Fruit fly (Drosophila melanogaster) whole organism, embryonic: ENCODE data around the gene CG12035.

Source experiments
- Adf1 ChIP-seq: fragments of 200-800 bp; sonication (Bioruptor generic); IDR thresholded peaks from 2 replicates; pipeline ENCODE4 v1.3.6; 2022; ENCODE audit warnings: missing biosample characterization, missing genetic modification characterization
- Antp ChIP-seq: fragments of 200-800 bp; sonication (Bioruptor generic); optimal IDR thresholded peaks from 3 replicates; lab custom pipeline; 2016; ENCODE audit warnings: missing biosample characterization, missing genetic modification characterization
- Asciz ChIP-seq: fragments of 200-800 bp; sonication (Bioruptor generic); optimal IDR thresholded peaks from 2 replicates; lab custom pipeline; 2017; ENCODE audit warnings: missing biosample characterization, mild to moderate bottlenecking, missing genetic modification characterization, missing genetic modification reagents
- Blimp-1 ChIP-seq: fragments of 200-800 bp; sonication (Bioruptor generic); optimal IDR thresholded peaks from 3 replicates; lab custom pipeline; 2018; ENCODE audit warnings: missing biosample characterization, missing genetic modification characterization, mild to moderate bottlenecking, moderate library complexity, missing genetic modification reagents
- CG10274 ChIP-seq: fragments of 200-800 bp; sonication (Bioruptor generic); optimal IDR thresholded peaks from 3 replicates; lab custom pipeline; 2017; ENCODE audit warnings: missing biosample characterization, mild to moderate bottlenecking, missing genetic modification characterization
- CG10321 ChIP-seq: fragments of 200-800 bp; sonication (Bioruptor generic); IDR thresholded peaks from 2 replicates; pipeline ENCODE4 v1.3.6; 2022; ENCODE audit warnings: missing biosample characterization, missing genetic modification characterization
- CG11723 ChIP-seq: fragments of 200-800 bp; sonication (Bioruptor generic); optimal IDR thresholded peaks from 2 replicates; lab custom pipeline; 2017; ENCODE audit warnings: missing biosample characterization, mild to moderate bottlenecking, missing genetic modification characterization
- CG13424 ChIP-seq: fragments of 200-800 bp; sonication (Bioruptor generic); optimal IDR thresholded peaks from 2 replicates; lab custom pipeline; 2019; ENCODE audit warnings: missing biosample characterization, mild to moderate bottlenecking, missing genetic modification characterization, moderate library complexity
- CG15696 ChIP-seq: fragments of 200-800 bp; sonication (Bioruptor generic); optimal IDR thresholded peaks from 2 replicates; lab custom pipeline; 2019; ENCODE audit warnings: missing biosample characterization, mild to moderate bottlenecking, missing genetic modification characterization, moderate library complexity
- CG16815 ChIP-seq: fragments of 200-800 bp; sonication (Bioruptor generic); optimal IDR thresholded peaks from 3 replicates; lab custom pipeline; 2017; ENCODE audit warnings: missing biosample characterization, mild to moderate bottlenecking, missing genetic modification characterization
- CG2116 ChIP-seq: fragments of 200-800 bp; sonication (Bioruptor generic); optimal IDR thresholded peaks from 3 replicates; lab custom pipeline; 2018; ENCODE audit warnings: missing biosample characterization, mild to moderate bottlenecking, missing genetic modification characterization
- CG32532 ChIP-seq: fragments of 200-800 bp; sonication (Bioruptor generic); IDR thresholded peaks from 2 replicates; pipeline ENCODE4 v1.3.6; 2022; ENCODE audit warnings: missing biosample characterization, missing genetic modification characterization
- CG32767 ChIP-seq: fragments of 200-800 bp; sonication (Bioruptor generic); IDR thresholded peaks from 2 replicates; pipeline ENCODE4 v1.3.6; 2022; ENCODE audit warnings: missing biosample characterization, missing genetic modification characterization
- CG6854 ChIP-seq: fragments of 200-800 bp; sonication (Bioruptor generic); optimal IDR thresholded peaks from 3 replicates; lab custom pipeline; 2017; ENCODE audit warnings: missing biosample characterization, mild to moderate bottlenecking, missing genetic modification characterization
- CG7271 ChIP-seq: fragments of 200-800 bp; sonication (Bioruptor generic); optimal IDR thresholded peaks from 2 replicates; lab custom pipeline; 2018; ENCODE audit warnings: missing biosample characterization, mild to moderate bottlenecking, missing genetic modification characterization, moderate library complexity
- CG7745 ChIP-seq: fragments of 200-800 bp; sonication (Bioruptor generic); optimal IDR thresholded peaks from 2 replicates; lab custom pipeline; 2018; ENCODE audit warnings: missing biosample characterization, mild to moderate bottlenecking, missing genetic modification characterization, moderate library complexity
- CG8290 ChIP-seq, 3 experiments: fragments of 200-800 bp; sonication (Bioruptor generic); optimal IDR thresholded peaks; 2 replicates each; lab custom pipeline; 2016 to 2019; ENCODE audit warnings: missing biosample characterization in 3 of 3, missing genetic modification characterization in 3 of 3, mild to moderate bottlenecking in 2 of 3, moderate library complexity in 1 of 3
- CG9932 ChIP-seq: fragments of 200-800 bp; sonication (Bioruptor generic); IDR thresholded peaks from 2 replicates; pipeline ENCODE4 v1.3.6; 2022; ENCODE audit warnings: missing biosample characterization, missing genetic modification characterization
- CkIIα-i1 ChIP-seq: fragments of 200-800 bp; sonication (Bioruptor generic); IDR thresholded peaks from 2 replicates; pipeline ENCODE4 v1.3.6; 2022; ENCODE audit warnings: missing biosample characterization, missing genetic modification characterization
- Eip74EF ChIP-seq, 2 experiments: fragments of 200-800 bp in 1 of 2; fragments of >200 bp in 1 of 2; sonication (Bioruptor generic) in 1 of 2; optimal IDR thresholded peaks; 2 replicates each; lab custom pipeline; 2017 to 2019; ENCODE audit warnings: missing biosample characterization in 2 of 2, missing genetic modification characterization in 2 of 2, mild to moderate bottlenecking in 1 of 2, moderate library complexity in 1 of 2
- Gug ChIP-seq: fragments of 200-800 bp; sonication (Bioruptor generic); IDR thresholded peaks from 4 replicates; pipeline ENCODE4 v1.3.6; 2022; ENCODE audit warnings: missing biosample characterization, missing genetic modification characterization
- H2.0 ChIP-seq: fragments of 200-800 bp; sonication (Bioruptor generic); IDR thresholded peaks from 2 replicates; pipeline ENCODE4 v1.3.6; 2022; ENCODE audit warnings: missing biosample characterization, missing genetic modification characterization
- HLH54F ChIP-seq: fragments of 200-800 bp; sonication (Bioruptor generic); optimal IDR thresholded peaks from 3 replicates; lab custom pipeline; 2016; ENCODE audit warnings: missing biosample characterization, missing genetic modification characterization
- Nf-YA ChIP-seq: fragments of 200-800 bp; sonication (Bioruptor generic); IDR thresholded peaks from 2 replicates; pipeline ENCODE4 v1.3.6; 2022; ENCODE audit warnings: missing biosample characterization, missing genetic modification characterization
- Nf-YC ChIP-seq: fragments of 200-800 bp; optimal IDR thresholded peaks from 3 replicates; lab custom pipeline; 2019; ENCODE audit warnings: missing biosample characterization, mild to moderate bottlenecking, missing genetic modification characterization, moderate library complexity
- Side ChIP-seq: fragments of 200-800 bp; sonication (Bioruptor generic); optimal IDR thresholded peaks from 2 replicates; lab custom pipeline; 2016; ENCODE audit warnings: missing biosample characterization, missing genetic modification characterization
- Trl ChIP-seq, 3 experiments: fragments of >200 bp in 2 of 3; fragments of 200-800 bp in 1 of 3; sonication (Bioruptor generic) in 1 of 3; optimal IDR thresholded peaks; 2 replicates in 1 of 3; 3 replicates in 2 of 3; lab custom pipeline; 2016 to 2017; ENCODE audit warnings: missing biosample characterization in 1 of 3, missing genetic modification characterization in 1 of 3
- ab ChIP-seq: fragments of 200-800 bp; sonication (Bioruptor generic); optimal IDR thresholded peaks from 2 replicates; lab custom pipeline; 2016; ENCODE audit warnings: missing biosample characterization, missing genetic modification characterization
- danr ChIP-seq: fragments of 200-800 bp; sonication (Bioruptor generic); IDR thresholded peaks from 2 replicates; pipeline ENCODE4 v1.3.6; 2022; ENCODE audit warnings: missing biosample characterization, missing genetic modification characterization
- fd96Cb ChIP-seq: fragments of 200-800 bp; sonication (Bioruptor generic); optimal IDR thresholded peaks from 2 replicates; lab custom pipeline; 2018; ENCODE audit warnings: missing biosample characterization, mild to moderate bottlenecking, missing genetic modification characterization, moderate library complexity
- gfzf ChIP-seq: fragments of 200-800 bp; sonication (Bioruptor generic); optimal IDR thresholded peaks from 2 replicates; lab custom pipeline; 2016; ENCODE audit warnings: missing biosample characterization, mild to moderate bottlenecking, missing genetic modification characterization, moderate library complexity
- gsb-n ChIP-seq: fragments of 200-800 bp; sonication (Bioruptor generic); optimal IDR thresholded peaks from 3 replicates; lab custom pipeline; 2018; ENCODE audit warnings: missing biosample characterization, mild to moderate bottlenecking, missing genetic modification characterization
- her ChIP-seq: fragments of 200-800 bp; sonication (Bioruptor generic); optimal IDR thresholded peaks from 2 replicates; lab custom pipeline; 2016; ENCODE audit warnings: missing biosample characterization, missing genetic modification characterization
- kni ChIP-seq: fragments of 200-800 bp; sonication (Bioruptor generic); optimal IDR thresholded peaks from 3 replicates; lab custom pipeline; 2017; ENCODE audit warnings: mild to moderate bottlenecking, missing biosample characterization, missing genetic modification reagents, missing genetic modification characterization
- lmd ChIP-seq: fragments of 200-800 bp; sonication (Bioruptor generic); IDR thresholded peaks from 2 replicates; pipeline ENCODE4 v1.3.6; 2022; ENCODE audit warnings: missing biosample characterization, missing genetic modification characterization
- oc ChIP-seq: fragments of 200-800 bp; sonication (Bioruptor generic); optimal IDR thresholded peaks from 2 replicates; lab custom pipeline; 2018; ENCODE audit warnings: missing biosample characterization, mild to moderate bottlenecking, missing genetic modification characterization, moderate library complexity
- p53 ChIP-seq: fragments of 200-800 bp; sonication (Bioruptor generic); optimal IDR thresholded peaks from 2 replicates; lab custom pipeline; 2016; ENCODE audit warnings: missing biosample characterization, missing genetic modification characterization
- pros ChIP-seq: fragments of 200-800 bp; sonication (Bioruptor generic); optimal IDR thresholded peaks from 3 replicates; lab custom pipeline; 2019; ENCODE audit warnings: missing biosample characterization, mild to moderate bottlenecking, missing genetic modification characterization, moderate library complexity
- pum ChIP-seq: fragments of 200-800 bp; sonication (Bioruptor generic); optimal IDR thresholded peaks from 2 replicates; lab custom pipeline; 2016; ENCODE audit warnings: missing biosample characterization, missing genetic modification characterization
- pzg ChIP-seq: fragments of 200-800 bp; sonication (Bioruptor generic); optimal IDR thresholded peaks from 3 replicates; lab custom pipeline; 2018; ENCODE audit warnings: missing biosample characterization, mild to moderate bottlenecking, missing genetic modification characterization, moderate library complexity
- sc ChIP-seq, 3 experiments: fragments of >200 bp in 2 of 3; fragments of 200-800 bp in 1 of 3; sonication (Bioruptor generic) in 1 of 3; optimal IDR thresholded peaks; 2 replicates in 2 of 3; 3 replicates in 1 of 3; lab custom pipeline; 2017; ENCODE audit warnings: mild to moderate bottlenecking in 1 of 3, missing biosample characterization in 1 of 3, missing genetic modification characterization in 1 of 3, missing genetic modification reagents in 1 of 3
- schlank ChIP-seq: fragments of 200-800 bp; sonication (Bioruptor generic); optimal IDR thresholded peaks from 2 replicates; lab custom pipeline; 2018; ENCODE audit warnings: missing biosample characterization, mild to moderate bottlenecking, missing genetic modification characterization
- sens ChIP-seq: fragments of 200-800 bp; sonication (Bioruptor generic); peaks from one replicate; lab custom pipeline; 2016; ENCODE audit warnings: missing biosample characterization, missing genetic modification characterization
- slbo ChIP-seq: fragments of 200-800 bp; sonication (Bioruptor generic); IDR thresholded peaks from 2 replicates; pipeline ENCODE4 v1.3.6; 2022; ENCODE audit warnings: missing biosample characterization, missing genetic modification characterization
- tx ChIP-seq: fragments of 200-800 bp; sonication (Bioruptor generic); optimal IDR thresholded peaks from 2 replicates; lab custom pipeline; 2016; ENCODE audit warnings: missing biosample characterization, missing genetic modification characterization
- unc-4 ChIP-seq: fragments of 200-800 bp; sonication (Bioruptor generic); IDR thresholded peaks from 2 replicates; pipeline ENCODE4 v1.3.6; 2022; ENCODE audit warnings: missing biosample characterization, missing genetic modification characterization; ENCODE audit not compliant: partially characterized antibody

CG12035 gene

DNA sequence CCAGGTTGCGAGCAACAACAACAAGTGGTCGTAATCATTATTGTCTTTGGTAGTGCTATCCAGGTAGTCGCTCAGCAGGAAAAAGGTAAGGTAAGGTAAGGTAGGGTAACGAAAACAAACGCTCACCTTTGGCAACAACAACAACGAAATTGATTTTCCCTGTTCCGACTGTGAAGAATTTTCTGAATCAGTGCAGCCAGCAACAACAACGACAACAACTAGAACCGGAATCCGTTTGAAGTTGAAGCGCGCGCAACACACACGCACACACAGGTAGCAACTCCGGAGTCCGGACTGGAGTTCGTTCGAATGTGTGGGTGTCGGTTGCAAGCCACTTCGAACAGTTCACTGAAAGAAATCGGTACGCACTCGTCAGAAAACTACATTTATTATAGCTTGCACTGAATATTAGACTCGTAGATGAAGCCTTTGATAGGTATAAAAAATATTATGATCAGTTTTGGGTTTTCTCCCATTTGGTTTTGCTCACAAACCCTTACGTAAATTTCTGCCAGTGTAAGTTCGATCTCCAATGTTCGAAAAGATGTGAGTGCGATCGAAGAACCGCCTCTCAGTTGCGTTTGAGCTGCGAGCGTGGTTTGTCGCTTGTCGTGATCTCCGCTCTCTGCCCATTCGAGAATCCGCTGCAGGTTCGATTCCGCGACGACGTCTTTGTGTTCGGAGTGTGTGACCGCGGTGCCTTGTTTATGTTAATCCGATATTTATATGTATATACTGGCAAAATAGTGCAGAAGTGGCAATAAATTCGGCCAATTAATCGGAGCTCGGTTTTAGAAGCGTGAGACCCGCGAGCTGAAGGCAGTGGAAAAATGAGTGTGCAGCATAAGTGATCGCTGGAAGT lies 22.4 kb downstream of the CG12035 start, which contains the start of gene CG13921 (continued):
- TF ChIP-seq schlank (tag; lab: Kevin White, UChicago) = peak; percentile 95

DNA sequence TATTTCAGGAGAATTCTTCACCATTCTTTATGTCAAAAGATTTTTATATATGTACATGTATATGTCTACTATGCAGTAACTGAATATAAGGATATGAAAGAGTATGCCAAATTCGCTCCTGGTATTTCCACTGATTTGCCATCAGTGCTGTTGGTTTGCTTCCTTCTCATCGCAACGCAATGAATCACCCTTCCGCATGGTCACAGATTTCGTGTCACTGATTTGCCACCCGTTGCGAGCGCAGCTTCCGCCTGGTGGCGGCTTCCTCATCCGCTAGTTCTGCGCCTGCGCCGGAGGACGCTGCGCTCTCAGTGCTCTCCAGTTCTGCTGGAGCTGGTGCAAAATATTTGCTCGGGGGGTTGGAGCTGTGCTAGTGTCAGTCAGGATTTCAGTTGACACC lies 24.0 kb downstream of the CG12035 start:
- no peak for TF ChIP-seq ab (GFP tag; lab: Kevin White, UChicago)
- no peak for TF ChIP-seq Adf1
- peak; percentile 12; the same call in 1 of the 2 replicates for TF ChIP-seq CG9932 (GFP tag; lab: Robert Waterston, UW)
- no peak for TF ChIP-seq kni
- no peak for TF ChIP-seq Eip74EF (GFP tag; optimal IDR thresholded peaks at IDR 0.05; lab: Kevin White, UChicago)
- TF ChIP-seq CG2116 = no peak
- TF ChIP-seq Side (GFP tag; lab: Kevin White, UChicago) = no peak
- no peak for TF ChIP-seq CG32532
- TF ChIP-seq CG10274 (GFP tag; lab: Kevin White, UChicago) = no peak
- TF ChIP-seq HLH54F (GFP tag; lab: Kevin White, UChicago) = no peak
- TF ChIP-seq Nf-YA (GFP tag; lab: Robert Waterston, UW) = no peak
- TF ChIP-seq tx (GFP tag; lab: Kevin White, UChicago) = no peak
- no peak for TF ChIP-seq oc (tag; lab: Kevin White, UChicago)
- TF ChIP-seq Antp (GFP tag; lab: Kevin White, UChicago) = no peak
- no peak for TF ChIP-seq CG10321 (GFP tag; lab: Robert Waterston, UW)
- TF ChIP-seq CG11723 (GFP tag; lab: Kevin White, UChicago) = no peak
- TF ChIP-seq pros (GFP tag; lab: Kevin White, UChicago) = no peak
- TF ChIP-seq CG6854 (GFP tag; lab: Kevin White, UChicago) = no peak
- no peak for TF ChIP-seq H2.0
- TF ChIP-seq CG8290 (GFP tag; optimal IDR thresholded peaks at IDR 0.05; lab: Kevin White, UChicago) = no peak
- TF ChIP-seq CG8290 (tag; optimal IDR thresholded peaks at IDR 0.05; lab: Kevin White, UChicago) = peak in 1 of 2 experiments; percentile 46
- TF ChIP-seq CG7745 (tag; lab: Kevin White, UChicago) = no peak
- TF ChIP-seq Nf-YC (tag; lab: Kevin White, UChicago) = peak; percentile 12
- no peak for TF ChIP-seq her
- no peak for TF ChIP-seq Asciz (GFP tag; lab: Kevin White, UChicago)
- TF ChIP-seq unc-4 (GFP tag; lab: Robert Waterston, UW) = 0 out of 2 replicates have a peak, but pooled peaks have one; percentile 14
- TF ChIP-seq sc (optimal IDR thresholded peaks at IDR 0.05; lab: Kevin White, UChicago) = no peak
- no peak for TF ChIP-seq sc (GFP tag; optimal IDR thresholded peaks at IDR 0.05; lab: Kevin White, UChicago)
- no peak for TF ChIP-seq p53 (GFP tag; lab: Kevin White, UChicago)
- TF ChIP-seq CkIIα-i1 (GFP tag; lab: Robert Waterston, UW) = no peak
- TF ChIP-seq pzg = peak; percentile 8
- TF ChIP-seq gsb-n (tag; lab: Kevin White, UChicago) = no peak
- no peak for TF ChIP-seq slbo (GFP tag; lab: Robert Waterston, UW)
- TF ChIP-seq pum (GFP tag; lab: Kevin White, UChicago) = no peak
- no peak for TF ChIP-seq Gug
- TF ChIP-seq danr (GFP tag; lab: Robert Waterston, UW) = no peak
- TF ChIP-seq Trl (optimal IDR thresholded peaks at IDR 0.05; lab: Kevin White, UChicago) = peak; percentile 22 to 32
- no peak for TF ChIP-seq Trl (GFP tag; optimal IDR thresholded peaks at IDR 0.05; lab: Kevin White, UChicago)
- TF ChIP-seq Blimp-1 (GFP tag; lab: Kevin White, UChicago) = no peak
- TF ChIP-seq CG16815 = no peak
- no peak for TF ChIP-seq CG32767 (GFP tag; lab: Robert Waterston, UW)
- no peak for TF ChIP-seq CG7271 (tag; lab: Kevin White, UChicago)
- TF ChIP-seq sens = no peak
- TF ChIP-seq CG15696 (tag; lab: Kevin White, UChicago) = no peak
- no peak for TF ChIP-seq fd96Cb (tag; lab: Kevin White, UChicago)
- TF ChIP-seq CG13424 = no peak
- TF ChIP-seq gfzf = no peak
- peak; percentile 27; the same call in 1 of the 2 replicates for TF ChIP-seq lmd (GFP tag; lab: Robert Waterston, UW)
